Worm (Caenorhabditis elegans): ENCODE results near the gene ttr-57.

ttr-57 gene

DNA sequence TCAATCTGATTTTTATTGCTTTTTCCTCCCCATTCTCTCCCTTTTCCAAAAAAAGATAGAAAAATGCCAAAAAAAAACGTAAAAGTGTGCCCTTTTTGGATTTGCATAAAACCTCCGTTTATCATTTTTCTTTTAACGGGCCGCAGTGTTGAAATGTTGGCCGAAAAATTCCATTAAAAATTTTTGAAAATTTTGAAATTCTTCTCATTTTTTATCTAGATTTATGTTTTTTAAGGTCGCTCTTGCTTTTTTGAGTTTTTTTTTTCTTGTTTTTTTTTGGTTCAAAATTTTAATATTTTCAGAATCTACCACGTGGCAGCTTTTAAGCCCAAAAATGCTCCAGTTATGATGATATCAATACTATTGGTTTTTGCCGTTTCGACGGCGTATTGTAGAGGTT lies 49.4 kb downstream of the ttr-57 start, which contains the start of gene mnr-1:
Gene mnr-1, plus strand, starts transcription at position 301 of the 400 bp plus-strand sequence.
- TF ChIP-seq peb-1 (tag; optimal IDR thresholded peaks at IDR 0.05) = no peak
- TF ChIP-seq lin-39 (tag; optimal IDR thresholded peaks at IDR 0.05) = no peak

DNA sequence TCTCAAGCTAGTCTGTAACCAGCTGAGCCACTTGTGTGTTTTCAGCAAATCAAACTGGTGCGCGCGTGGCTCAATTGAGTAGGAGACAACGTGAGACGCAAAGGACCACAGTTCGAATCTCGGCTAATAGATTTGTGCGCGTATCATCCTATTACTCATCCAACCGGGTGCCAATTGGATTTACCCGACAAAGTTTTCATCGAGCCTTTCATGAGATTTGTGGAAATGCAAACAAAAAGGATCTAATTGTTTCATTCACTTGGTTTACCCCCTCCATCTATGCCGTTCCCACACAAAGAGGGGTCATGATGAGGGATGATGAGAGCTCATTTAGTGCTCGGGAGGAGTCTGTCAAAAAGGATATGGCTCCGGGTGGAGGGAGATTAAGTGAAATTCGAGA lies 50.3 kb downstream of the ttr-57 start:
- no peak for TF ChIP-seq lsy-2 (tag; optimal IDR thresholded peaks at IDR 0.05)
- TF ChIP-seq ztf-4 (tag; optimal IDR thresholded peaks at IDR 0.05) = no peak
- no peak for TF ChIP-seq nhr-21 (tag; optimal IDR thresholded peaks at IDR 0.05)
- TF ChIP-seq mab-5 (tag; optimal IDR thresholded peaks at IDR 0.05) = no peak
- no peak for TF ChIP-seq elt-1 (tag; optimal IDR thresholded peaks at IDR 0.05)
- TF ChIP-seq mdl-1 (tag; optimal IDR thresholded peaks at IDR 0.05) = no peak
- no peak for TF ChIP-seq alr-1 (tag; optimal IDR thresholded peaks at IDR 0.05)
- TF ChIP-seq lin-13 (GFP tag; optimal IDR thresholded peaks at IDR 0.05) = no peak
- no peak for TF ChIP-seq zag-1 (tag; optimal IDR thresholded peaks at IDR 0.05)
- no peak for TF ChIP-seq nhr-77 (tag; optimal IDR thresholded peaks at IDR 0.05)
